Fruit fly (Drosophila melanogaster) whole organism, embryonic: ENCODE data around the gene CG17344.
A peak's percentile ranks its signal among the peaks of the same experiment; 100 is the strongest.

Experiments used
- B-H1 ChIP-seq: fragments of 200-800 bp; sonication (Bioruptor generic); IDR thresholded peaks from 3 replicates; pipeline ENCODE4 v1.3.6; 2022; ENCODE audit warnings: missing biosample characterization, missing genetic modification characterization
- Bgb ChIP-seq: fragments of 200-800 bp; sonication (Bioruptor generic); IDR thresholded peaks from 2 replicates; pipeline ENCODE4 v1.3.6; 2022; ENCODE audit warnings: missing biosample characterization, missing genetic modification characterization; ENCODE audit not compliant: partially characterized antibody
- CG11504 ChIP-seq: fragments of 200-800 bp; sonication (Bioruptor generic); optimal IDR thresholded peaks from 3 replicates; lab custom pipeline; 2019; ENCODE audit warnings: missing biosample characterization, mild to moderate bottlenecking, missing genetic modification characterization, moderate library complexity
- CG12219 ChIP-seq: fragments of 200-800 bp; sonication (Bioruptor generic); optimal IDR thresholded peaks from 3 replicates; lab custom pipeline; 2018; ENCODE audit warnings: missing biosample characterization, mild to moderate bottlenecking, missing genetic modification characterization
- CG12391 ChIP-seq: fragments of 200-800 bp; sonication (Bioruptor generic); optimal IDR thresholded peaks from 3 replicates; lab custom pipeline; 2018; ENCODE audit warnings: missing biosample characterization, mild to moderate bottlenecking, missing genetic modification characterization, moderate library complexity
- CG13775 ChIP-seq: fragments of 200-800 bp; sonication (Bioruptor generic); optimal IDR thresholded peaks from 3 replicates; lab custom pipeline; 2017; ENCODE audit warnings: missing biosample characterization, mild to moderate bottlenecking, missing genetic modification characterization
- CG13894 ChIP-seq: fragments of 200-800 bp; sonication (Bioruptor generic); optimal IDR thresholded peaks from 3 replicates; lab custom pipeline; 2018; ENCODE audit warnings: missing biosample characterization, mild to moderate bottlenecking, missing genetic modification characterization, moderate library complexity
- CG1603 ChIP-seq: fragments of 200-800 bp; sonication (Bioruptor generic); optimal IDR thresholded peaks from 2 replicates; lab custom pipeline; 2019; ENCODE audit warnings: missing biosample characterization, mild to moderate bottlenecking, missing genetic modification characterization, moderate library complexity
- CG2199 ChIP-seq: fragments of 200-800 bp; sonication (Bioruptor generic); IDR thresholded peaks from 3 replicates; pipeline ENCODE4 v1.3.6; 2022; ENCODE audit warnings: missing biosample characterization, missing genetic modification characterization
- CG32532 ChIP-seq: fragments of 200-800 bp; sonication (Bioruptor generic); IDR thresholded peaks from 2 replicates; pipeline ENCODE4 v1.3.6; 2022; ENCODE audit warnings: missing biosample characterization, missing genetic modification characterization
- CG32772 ChIP-seq: fragments of 200-800 bp; sonication (Bioruptor generic); IDR thresholded peaks from 2 replicates; pipeline ENCODE4 v1.3.6; 2022; ENCODE audit warnings: missing biosample characterization, missing genetic modification characterization
- CG34224 ChIP-seq: fragments of 200-800 bp; sonication (Bioruptor generic); IDR thresholded peaks from 3 replicates; pipeline ENCODE4 v1.3.6; 2022; ENCODE audit warnings: missing biosample characterization, missing genetic modification characterization; ENCODE audit not compliant: partially characterized antibody
- CG4282 ChIP-seq: fragments of 200-800 bp; sonication (Bioruptor generic); optimal IDR thresholded peaks from 2 replicates; lab custom pipeline; 2016; ENCODE audit warnings: missing biosample characterization, missing genetic modification characterization
- CG7357 ChIP-seq: fragments of 200-800 bp; sonication (Bioruptor generic); IDR thresholded peaks from 3 replicates; pipeline ENCODE4 v1.3.6; 2022; ENCODE audit warnings: missing biosample characterization, missing genetic modification characterization
- CG9932 ChIP-seq: fragments of 200-800 bp; sonication (Bioruptor generic); IDR thresholded peaks from 2 replicates; pipeline ENCODE4 v1.3.6; 2022; ENCODE audit warnings: missing biosample characterization, missing genetic modification characterization
- Deaf1 ChIP-seq: fragments of 200-800 bp; optimal IDR thresholded peaks from 3 replicates; lab custom pipeline; 2019; ENCODE audit warnings: missing biosample characterization, mild to moderate bottlenecking, missing genetic modification characterization, moderate library complexity
- GATAe ChIP-seq: fragments of 200-800 bp; sonication (Bioruptor generic); conservative IDR thresholded peaks from 2 replicates; pipeline ENCODE4 v1.3.6; 2022; ENCODE audit warnings: missing biosample characterization, missing genetic modification characterization
- Hand ChIP-seq: fragments of 200-800 bp; sonication (Bioruptor generic); optimal IDR thresholded peaks from 2 replicates; lab custom pipeline; 2017; ENCODE audit warnings: mild to moderate bottlenecking, missing biosample characterization, missing genetic modification reagents, missing genetic modification characterization
- Hey ChIP-seq: fragments of 200-800 bp; sonication (Bioruptor generic); optimal IDR thresholded peaks from 3 replicates; lab custom pipeline; 2018; ENCODE audit warnings: missing biosample characterization, mild to moderate bottlenecking, missing genetic modification characterization
- Lim3 ChIP-seq: fragments of 200-800 bp; sonication (Bioruptor generic); IDR thresholded peaks from 2 replicates; pipeline ENCODE4 v1.3.6; 2022; ENCODE audit warnings: missing biosample characterization, missing genetic modification characterization
- Med ChIP-seq: fragments of 200-800 bp; sonication (Bioruptor generic); peaks from one replicate; lab custom pipeline; 2016; ENCODE audit warnings: missing biosample characterization, missing genetic modification characterization, mild to moderate bottlenecking, inconsistent platforms, moderate library complexity
- Nf-YB ChIP-seq: fragments of 200-800 bp; sonication (Bioruptor generic); optimal IDR thresholded peaks from 3 replicates; lab custom pipeline; 2019; ENCODE audit warnings: missing biosample characterization, mild to moderate bottlenecking, missing genetic modification characterization, moderate library complexity
- Ptx1 ChIP-seq: fragments of 200-800 bp; sonication (Bioruptor generic); IDR thresholded peaks from 2 replicates; pipeline ENCODE4 v1.3.6; 2022; ENCODE audit warnings: missing biosample characterization, missing genetic modification characterization
- Sry-δ ChIP-seq: fragments of 200-800 bp; sonication (Bioruptor generic); optimal IDR thresholded peaks from 2 replicates; lab custom pipeline; 2016; ENCODE audit warnings: missing biosample characterization, missing genetic modification characterization
- abd-A ChIP-seq: fragments of 200-800 bp; sonication (Bioruptor generic); optimal IDR thresholded peaks from 3 replicates; lab custom pipeline; 2019; ENCODE audit warnings: missing biosample characterization, mild to moderate bottlenecking, missing genetic modification characterization, moderate library complexity
- bowl ChIP-seq: fragments of 200-800 bp; sonication (Bioruptor generic); IDR thresholded peaks from 2 replicates; pipeline ENCODE4 v1.3.6; 2022; ENCODE audit warnings: missing biosample characterization, missing genetic modification characterization
- chinmo ChIP-seq: fragments of 200-800 bp; sonication (Bioruptor generic); IDR thresholded peaks from 4 replicates; pipeline ENCODE4 v1.3.6; 2022; ENCODE audit warnings: missing biosample characterization, missing genetic modification characterization; ENCODE audit not compliant: partially characterized antibody
- ci ChIP-seq: fragments of 200-800 bp; sonication (Bioruptor generic); IDR thresholded peaks from 3 replicates; pipeline ENCODE4 v1.3.6; 2022; ENCODE audit warnings: missing biosample characterization, missing genetic modification characterization
- ewg ChIP-seq: fragments of 200-800 bp; sonication (Bioruptor generic); optimal IDR thresholded peaks from 3 replicates; lab custom pipeline; 2017; ENCODE audit warnings: mild to moderate bottlenecking, missing biosample characterization, missing genetic modification reagents, missing genetic modification characterization
- ftz-f1 ChIP-seq: fragments of 200-800 bp; sonication (Bioruptor generic); optimal IDR thresholded peaks from 2 replicates; lab custom pipeline; 2016; ENCODE audit warnings: missing biosample characterization, missing genetic modification characterization
- grn ChIP-seq: fragments of 200-800 bp; sonication (Bioruptor generic); optimal IDR thresholded peaks from 3 replicates; lab custom pipeline; 2017; ENCODE audit warnings: missing biosample characterization, missing genetic modification characterization
- gsb-n ChIP-seq: fragments of 200-800 bp; sonication (Bioruptor generic); optimal IDR thresholded peaks from 3 replicates; lab custom pipeline; 2018; ENCODE audit warnings: missing biosample characterization, mild to moderate bottlenecking, missing genetic modification characterization
- lov ChIP-seq, 2 experiments: fragments of 200-800 bp in 1 of 2; fragments of >200 bp in 1 of 2; sonication (Bioruptor generic) in 1 of 2; IDR thresholded peaks in 1 of 2; optimal IDR thresholded peaks in 1 of 2; 2 replicates in 1 of 2; 3 replicates in 1 of 2; pipeline versions ENCODE4 v1.3.6 to Lab custom; 2017 to 2022; ENCODE audit warnings: missing biosample characterization in 1 of 2, missing genetic modification characterization in 1 of 2
- onecut ChIP-seq: fragments of 200-800 bp; sonication (Bioruptor generic); IDR thresholded peaks from 2 replicates; pipeline ENCODE4 v1.3.6; 2022; ENCODE audit warnings: missing biosample characterization, missing genetic modification characterization
- pan ChIP-seq, 4 experiments: fragments of >200 bp in 3 of 4; fragments of 200-800 bp in 1 of 4; sonication (Bioruptor generic) in 1 of 4; optimal IDR thresholded peaks in 3 of 4; IDR thresholded peaks in 1 of 4; 2 replicates each; pipeline versions ENCODE4 v1.3.6 to Lab custom; 2017 to 2022; ENCODE audit warnings: missing biosample characterization in 2 of 4, missing genetic modification characterization in 2 of 4, mixed read lengths in 1 of 4
- scrt ChIP-seq: fragments of 200-800 bp; sonication (Bioruptor generic); optimal IDR thresholded peaks from 2 replicates; lab custom pipeline; 2018; ENCODE audit warnings: missing biosample characterization, mild to moderate bottlenecking, missing genetic modification characterization, moderate library complexity
- slbo ChIP-seq: fragments of 200-800 bp; sonication (Bioruptor generic); IDR thresholded peaks from 2 replicates; pipeline ENCODE4 v1.3.6; 2022; ENCODE audit warnings: missing biosample characterization, missing genetic modification characterization
- sug ChIP-seq: fragments of 200-800 bp; optimal IDR thresholded peaks from 2 replicates; lab custom pipeline; 2019; ENCODE audit warnings: missing biosample characterization, mild to moderate bottlenecking, missing genetic modification characterization, moderate library complexity

The CG17344 gene

DNA sequence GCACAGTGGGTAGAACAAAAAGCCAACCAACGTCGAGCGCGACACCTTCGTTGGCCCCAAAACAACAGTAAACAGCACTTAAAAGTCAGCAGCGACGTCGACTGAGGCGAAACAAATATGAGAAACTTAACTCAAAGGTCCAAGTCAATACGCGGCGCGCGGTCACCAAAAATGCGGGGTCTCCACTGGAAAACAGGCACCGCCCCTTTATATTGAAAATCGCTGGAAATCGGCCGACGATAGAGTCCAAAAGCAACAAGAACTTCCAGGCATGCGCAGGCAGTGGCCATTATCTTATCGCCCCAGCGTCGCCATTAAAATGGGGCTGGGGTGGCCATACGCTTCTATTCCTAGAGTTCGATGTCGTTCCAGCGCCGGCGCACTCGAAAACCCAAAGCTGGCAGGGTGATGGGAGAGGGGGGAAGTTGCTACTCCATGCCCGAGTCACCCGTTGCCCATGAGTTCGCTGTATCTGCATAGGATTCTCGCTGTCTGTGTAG, 6.6 kb downstream of the CG17344 start, which contains the start of gene Lim3 (continued):
- TF ChIP-seq Ptx1 (GFP tag; lab: Robert Waterston, UW) (no peak), scrt (GFP tag; lab: Kevin White, UChicago) (no peak), sug (tag; lab: Kevin White, UChicago) (peak; percentile 8), Lim3 (GFP tag; lab: Robert Waterston, UW) (0 out of 2 replicates have a peak, but pooled peaks have one; percentile 14), pan (optimal IDR thresholded peaks at IDR 0.05; lab: Kevin White, UChicago) (no peak), pan (GFP tag; optimal IDR thresholded peaks at IDR 0.05 in 1 of 2, IDR thresholded peaks at IDR 0.05 in 1 of 2) (peak in 1 of 2 experiments; percentile 9), Nf-YB (peak; percentile 84), CG11504 (tag; lab: Kevin White, UChicago) (peak; percentile 3), Bgb (peak; percentile 25; the same call in 1 of the 2 replicates), CG13894 (tag; lab: Kevin White, UChicago) (peak; percentile 66), CG13775 (GFP tag; lab: Kevin White, UChicago) (no peak), Sry-δ (GFP tag; lab: Kevin White, UChicago) (no peak), ci (GFP tag; lab: Robert Waterston, UW) (peak; percentile 66; the same call in 1 of the 3 replicates), ftz-f1 (peak; percentile 3), B-H1 (no peak), gsb-n (tag; lab: Kevin White, UChicago) (no peak), ewg (GFP tag; lab: Kevin White, UChicago) (peak; percentile 97), CG34224 (no peak), abd-A (tag; lab: Kevin White, UChicago) (peak; percentile 67), CG32772 (GFP tag; lab: Robert Waterston, UW) (0 out of 2 replicates have a peak, but pooled peaks have one; percentile 19), CG32532 (GFP tag; lab: Robert Waterston, UW) (0 out of 2 replicates have a peak, but pooled peaks have one; percentile 14), bowl (GFP tag; lab: Robert Waterston, UW) (peak; percentile 20; the same call in 1 of the 2 replicates), CG2199 (GFP tag; lab: Robert Waterston, UW) (0 out of 3 replicates have a peak, but pooled peaks have one; percentile 41), GATAe (GFP tag; lab: Robert Waterston, UW) (peak; percentile 86), Deaf1 (tag; lab: Kevin White, UChicago) (peak; percentile 58), Med (peak; percentile 75), CG7357 (GFP tag; lab: Robert Waterston, UW) (no peak), Hey (tag; lab: Kevin White, UChicago) (peak; percentile 88), CG9932 (GFP tag; lab: Robert Waterston, UW) (peak; percentile 17; the same call in 1 of the 2 replicates), grn (GFP tag; lab: Kevin White, UChicago) (peak; percentile 12), CG1603 (tag; lab: Kevin White, UChicago) (no peak), lov (optimal IDR thresholded peaks at IDR 0.05; lab: Kevin White, UChicago) (no peak), lov (GFP tag; IDR thresholded peaks at IDR 0.05; lab: Robert Waterston, UW) (no peak), slbo (GFP tag; lab: Robert Waterston, UW) (no peak), CG12219 (GFP tag; lab: Kevin White, UChicago) (no peak), CG4282 (no peak), Hand (no peak), onecut (GFP tag; lab: Robert Waterston, UW) (peak; percentile 11; the same call in 1 of the 2 replicates), CG12391 (tag; lab: Kevin White, UChicago) (no peak), chinmo (0 out of 4 replicates have a peak, but pooled peaks have one; percentile 66)
